Fruit fly (Drosophila melanogaster) S2 (cell line): ENCODE measurements around the gene temp.

ENCODE experiments used
- CG8478 ChIP-seq: fragments of >200 bp; optimal IDR thresholded peaks from 2 replicates; lab custom pipeline; 2018
- CTCF ChIP-seq, 2 experiments: fragments of >200 bp; optimal IDR thresholded peaks; 2 replicates each; lab custom pipeline; 2018

DNA sequence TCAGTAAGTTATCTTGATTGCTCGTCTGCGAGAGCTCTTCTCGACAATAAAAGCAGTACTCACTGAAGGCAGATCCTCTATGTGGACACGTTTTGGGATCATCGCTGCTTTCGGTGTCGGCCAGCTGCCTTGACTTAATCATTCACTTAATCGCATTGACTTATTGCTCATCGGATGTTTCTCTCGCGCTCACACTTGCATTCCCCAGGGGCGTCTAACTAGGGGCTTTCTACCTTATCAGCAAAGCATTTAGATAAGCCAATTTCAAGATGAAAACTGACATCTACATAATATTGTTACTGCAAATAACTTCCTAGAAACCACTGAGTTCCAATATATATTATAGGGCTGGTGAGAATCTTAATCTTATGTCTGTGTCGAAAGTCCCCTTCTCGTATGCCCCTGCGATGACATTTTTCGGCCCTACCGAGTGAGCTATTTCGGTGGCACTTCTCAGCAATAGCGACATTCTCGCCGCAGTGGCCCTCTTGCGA, 49.9 kb downstream of the temp start:
- TF ChIP-seq CG8478 (lab: Kevin White, UChicago) (no peak), CTCF (optimal IDR thresholded peaks at IDR 0.05; lab: Kevin White, UChicago) (no peak)
